Fruit fly (Drosophila melanogaster) whole organism, embryonic: Measurements from ENCODE around the gene Gr64a.

Source experiments
- Aef1 ChIP-seq: fragments of 200-800 bp; sonication (Bioruptor generic); IDR thresholded peaks from 3 replicates; pipeline ENCODE4 v1.3.6; 2022; ENCODE audit warnings: missing biosample characterization, missing genetic modification characterization
- CG10431 ChIP-seq: fragments of 200-800 bp; sonication (Bioruptor generic); optimal IDR thresholded peaks from 3 replicates; lab custom pipeline; 2018; ENCODE audit warnings: missing biosample characterization, mild to moderate bottlenecking, missing genetic modification characterization
- CG10462 ChIP-seq: fragments of 200-800 bp; sonication (Bioruptor generic); optimal IDR thresholded peaks from 2 replicates; lab custom pipeline; 2016; ENCODE audit warnings: missing biosample characterization, missing genetic modification characterization
- CG12659 ChIP-seq: fragments of 200-800 bp; sonication (Bioruptor generic); optimal IDR thresholded peaks from 3 replicates; lab custom pipeline; 2017; ENCODE audit warnings: mild to moderate bottlenecking, missing biosample characterization, missing genetic modification reagents, missing genetic modification characterization
- CG12769 ChIP-seq: fragments of 200-800 bp; sonication (Bioruptor generic); optimal IDR thresholded peaks from 2 replicates; lab custom pipeline; 2019; ENCODE audit warnings: missing biosample characterization, mild to moderate bottlenecking, missing genetic modification characterization, moderate library complexity
- CG13894 ChIP-seq: fragments of 200-800 bp; sonication (Bioruptor generic); optimal IDR thresholded peaks from 3 replicates; lab custom pipeline; 2018; ENCODE audit warnings: missing biosample characterization, mild to moderate bottlenecking, missing genetic modification characterization, moderate library complexity
- CG14014 ChIP-seq: fragments of 200-800 bp; sonication (Bioruptor generic); IDR thresholded peaks from 2 replicates; pipeline ENCODE4 v1.3.6; 2022; ENCODE audit warnings: missing biosample characterization, missing genetic modification characterization
- CG14710 ChIP-seq: fragments of 200-800 bp; sonication (Bioruptor generic); optimal IDR thresholded peaks from 3 replicates; lab custom pipeline; 2019; ENCODE audit warnings: missing biosample characterization, mild to moderate bottlenecking, missing genetic modification characterization, moderate library complexity
- CG14860 ChIP-seq: fragments of 200-800 bp; sonication (Bioruptor generic); IDR thresholded peaks from 3 replicates; pipeline ENCODE4 v1.3.6; 2022; ENCODE audit warnings: missing biosample characterization, missing genetic modification characterization; ENCODE audit not compliant: partially characterized antibody
- CG15601 ChIP-seq: fragments of 200-800 bp; sonication (Bioruptor generic); optimal IDR thresholded peaks from 3 replicates; lab custom pipeline; 2019; ENCODE audit warnings: missing biosample characterization, mild to moderate bottlenecking, missing genetic modification characterization, moderate library complexity
- CG17802 ChIP-seq: fragments of 200-800 bp; sonication (Bioruptor generic); optimal IDR thresholded peaks from 2 replicates; lab custom pipeline; 2018; ENCODE audit warnings: missing biosample characterization, mild to moderate bottlenecking, missing genetic modification characterization, moderate library complexity
- CG2875 ChIP-seq: fragments of 200-800 bp; sonication (Bioruptor generic); optimal IDR thresholded peaks from 2 replicates; lab custom pipeline; 2017; ENCODE audit warnings: missing biosample characterization, mild to moderate bottlenecking, missing genetic modification characterization, missing genetic modification reagents
- CG3163 ChIP-seq: fragments of 200-800 bp; sonication (Bioruptor generic); optimal IDR thresholded peaks from 3 replicates; lab custom pipeline; 2016; ENCODE audit warnings: missing biosample characterization, missing genetic modification characterization
- CG32532 ChIP-seq: fragments of 200-800 bp; sonication (Bioruptor generic); IDR thresholded peaks from 2 replicates; pipeline ENCODE4 v1.3.6; 2022; ENCODE audit warnings: missing biosample characterization, missing genetic modification characterization
- CG4360 ChIP-seq: fragments of 200-800 bp; sonication (Bioruptor generic); IDR thresholded peaks from 2 replicates; pipeline ENCODE4 v1.3.6; 2022; ENCODE audit warnings: missing biosample characterization, missing genetic modification characterization
- CG4617 ChIP-seq: fragments of 200-800 bp; sonication (Bioruptor generic); optimal IDR thresholded peaks from 3 replicates; lab custom pipeline; 2016; ENCODE audit warnings: missing biosample characterization, missing genetic modification characterization, borderline replicate concordance
- CG6689 ChIP-seq: fragments of 200-800 bp; sonication (Bioruptor generic); IDR thresholded peaks from 2 replicates; pipeline ENCODE4 v1.3.6; 2022; ENCODE audit warnings: missing biosample characterization, missing genetic modification characterization
- CG9609 ChIP-seq: fragments of 200-800 bp; sonication (Bioruptor generic); optimal IDR thresholded peaks from 3 replicates; lab custom pipeline; 2016; ENCODE audit warnings: missing biosample characterization, missing genetic modification characterization
- CG9817 ChIP-seq: fragments of 200-800 bp; sonication (Bioruptor generic); optimal IDR thresholded peaks from 2 replicates; lab custom pipeline; 2018; ENCODE audit warnings: missing biosample characterization, mild to moderate bottlenecking, missing genetic modification characterization, moderate library complexity
- Deaf1 ChIP-seq: fragments of 200-800 bp; optimal IDR thresholded peaks from 3 replicates; lab custom pipeline; 2019; ENCODE audit warnings: missing biosample characterization, mild to moderate bottlenecking, missing genetic modification characterization, moderate library complexity
- Dip2 ChIP-seq: fragments of 200-800 bp; sonication (Bioruptor generic); IDR thresholded peaks from 2 replicates; pipeline ENCODE4 v1.3.6; 2022; ENCODE audit warnings: missing biosample characterization, missing genetic modification characterization
- Dref ChIP-seq: fragments of 200-800 bp; sonication (Bioruptor generic); IDR thresholded peaks from 2 replicates; pipeline ENCODE4 v1.3.6; 2022; ENCODE audit warnings: missing biosample characterization, missing genetic modification characterization
- Elba2 ChIP-seq: fragments of 200-800 bp; sonication (Bioruptor generic); optimal IDR thresholded peaks from 3 replicates; lab custom pipeline; 2016; ENCODE audit warnings: missing biosample characterization, missing genetic modification characterization
- HLH4C ChIP-seq: fragments of 200-800 bp; sonication (Bioruptor generic); IDR thresholded peaks from 3 replicates; pipeline ENCODE4 v1.3.6; 2022; ENCODE audit warnings: missing biosample characterization, missing genetic modification characterization; ENCODE audit not compliant: partially characterized antibody
- HLHmδ ChIP-seq: fragments of 200-800 bp; sonication (Bioruptor generic); optimal IDR thresholded peaks from 2 replicates; lab custom pipeline; 2018; ENCODE audit warnings: missing biosample characterization, mild to moderate bottlenecking, missing genetic modification characterization, moderate library complexity
- HmgD ChIP-seq: fragments of 200-800 bp; sonication (Bioruptor generic); optimal IDR thresholded peaks from 3 replicates; lab custom pipeline; 2016; ENCODE audit warnings: missing biosample characterization, missing genetic modification characterization
- Neu2 ChIP-seq: fragments of 200-800 bp; sonication (Bioruptor generic); optimal IDR thresholded peaks from 3 replicates; lab custom pipeline; 2016; ENCODE audit warnings: missing biosample characterization, missing genetic modification characterization, borderline replicate concordance
- Ssrp ChIP-seq: fragments of 200-800 bp; sonication (Bioruptor generic); optimal IDR thresholded peaks from 2 replicates; lab custom pipeline; 2018; ENCODE audit warnings: missing biosample characterization, mild to moderate bottlenecking, missing genetic modification characterization, moderate library complexity
- Trl ChIP-seq, 3 experiments: fragments of >200 bp in 2 of 3; fragments of 200-800 bp in 1 of 3; sonication (Bioruptor generic) in 1 of 3; optimal IDR thresholded peaks; 2 replicates in 1 of 3; 3 replicates in 2 of 3; lab custom pipeline; 2016 to 2017; ENCODE audit warnings: missing biosample characterization in 1 of 3, missing genetic modification characterization in 1 of 3
- ap ChIP-seq: fragments of 200-800 bp; sonication (Bioruptor generic); IDR thresholded peaks from 2 replicates; pipeline ENCODE4 v1.3.6; 2022; ENCODE audit warnings: missing biosample characterization, missing genetic modification characterization
- bab2 ChIP-seq: fragments of 200-800 bp; sonication (Bioruptor generic); optimal IDR thresholded peaks from 2 replicates; lab custom pipeline; 2016; ENCODE audit warnings: missing biosample characterization, missing genetic modification characterization
- crol ChIP-seq: fragments of 200-800 bp; sonication (Bioruptor generic); IDR thresholded peaks from 2 replicates; pipeline ENCODE4 v1.3.6; 2022; ENCODE audit warnings: missing biosample characterization, missing genetic modification characterization
- gcm ChIP-seq: fragments of 200-800 bp; sonication (Bioruptor generic); optimal IDR thresholded peaks from 2 replicates; lab custom pipeline; 2019; ENCODE audit warnings: missing biosample characterization, mild to moderate bottlenecking, missing genetic modification characterization, moderate library complexity
- grau ChIP-seq: fragments of 200-800 bp; optimal IDR thresholded peaks from 3 replicates; lab custom pipeline; 2019; ENCODE audit warnings: missing biosample characterization, mild to moderate bottlenecking, missing genetic modification characterization, moderate library complexity
- kah ChIP-seq: fragments of 200-800 bp; sonication (Bioruptor generic); optimal IDR thresholded peaks from 2 replicates; lab custom pipeline; 2018; ENCODE audit warnings: missing biosample characterization, mild to moderate bottlenecking, missing genetic modification characterization
- mld ChIP-seq: fragments of 200-800 bp; sonication (Bioruptor generic); IDR thresholded peaks from 3 replicates; pipeline ENCODE4 v1.3.6; 2022; ENCODE audit warnings: missing biosample characterization, missing genetic modification characterization; ENCODE audit not compliant: partially characterized antibody
- nau ChIP-seq: fragments of 200-800 bp; sonication (Bioruptor generic); optimal IDR thresholded peaks from 3 replicates; lab custom pipeline; 2017; ENCODE audit warnings: missing biosample characterization, mild to moderate bottlenecking, missing genetic modification characterization, missing genetic modification reagents
- pb ChIP-seq: fragments of 200-800 bp; sonication (Bioruptor generic); optimal IDR thresholded peaks from 3 replicates; lab custom pipeline; 2016; ENCODE audit warnings: missing biosample characterization, missing genetic modification characterization
- repo ChIP-seq: fragments of 200-800 bp; sonication (Bioruptor generic); optimal IDR thresholded peaks from 2 replicates; lab custom pipeline; 2016; ENCODE audit warnings: missing biosample characterization, missing genetic modification characterization
- scrt ChIP-seq: fragments of 200-800 bp; sonication (Bioruptor generic); optimal IDR thresholded peaks from 2 replicates; lab custom pipeline; 2018; ENCODE audit warnings: missing biosample characterization, mild to moderate bottlenecking, missing genetic modification characterization, moderate library complexity
- sna ChIP-seq: fragments of 200-800 bp; sonication (Bioruptor generic); IDR thresholded peaks from 2 replicates; pipeline ENCODE4 v1.3.6; 2022; ENCODE audit warnings: missing biosample characterization, missing genetic modification characterization; ENCODE audit not compliant: partially characterized antibody
- sqz ChIP-seq: fragments of 200-800 bp; sonication (Bioruptor generic); optimal IDR thresholded peaks from 3 replicates; lab custom pipeline; 2018; ENCODE audit warnings: missing biosample characterization, mild to moderate bottlenecking, missing genetic modification characterization
- ssp ChIP-seq: fragments of 200-800 bp; sonication (Bioruptor generic); IDR thresholded peaks from 2 replicates; pipeline ENCODE4 v1.3.6; 2022; ENCODE audit warnings: missing biosample characterization, missing genetic modification characterization
- yki ChIP-seq: fragments of >200 bp; optimal IDR thresholded peaks from 3 replicates; lab custom pipeline; 2018

The Gr64a gene

DNA sequence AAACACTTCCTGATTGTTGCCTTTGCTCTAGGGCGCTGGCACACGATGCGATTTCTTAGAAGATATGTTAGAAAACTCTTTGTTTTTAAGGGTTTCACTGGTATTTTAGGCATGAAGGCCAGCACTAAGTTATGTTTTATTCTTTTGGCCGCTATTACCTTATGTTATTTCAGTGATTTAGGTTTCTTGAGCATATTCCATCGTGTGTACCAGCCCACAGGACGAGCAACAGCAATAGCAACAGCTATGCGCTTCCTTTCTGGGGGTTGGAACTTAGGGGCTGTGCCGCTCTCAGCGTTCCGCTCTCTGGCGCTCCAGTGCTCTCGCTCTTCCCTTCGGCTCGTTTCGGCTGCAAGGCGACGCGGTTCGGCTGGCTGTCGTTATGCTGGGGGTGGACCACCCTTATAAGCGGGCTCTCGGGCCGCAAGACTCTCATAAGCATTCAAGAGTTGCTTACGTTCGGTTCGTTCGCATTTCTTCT, 43.1 kb upstream of the Gr64a start, which contains the start of gene scrt (continued):
- TF ChIP-seq CG9609 (GFP tag; lab: Kevin White, UChicago) (peak; percentile 21), CG14860 (GFP tag; lab: Robert Waterston, UW) (no peak; the same call in 2 of the 3 replicates), pb (GFP tag; lab: Kevin White, UChicago) (no peak), CG10462 (no peak), CG4360 (GFP tag; lab: Robert Waterston, UW) (no peak), CG12659 (peak; percentile 35), sna (GFP tag; lab: Robert Waterston, UW) (peak; percentile 66), CG2875 (GFP tag; lab: Kevin White, UChicago) (no peak), CG14014 (GFP tag; lab: Robert Waterston, UW) (no peak), ap (GFP tag; lab: Robert Waterston, UW) (no peak), HmgD (peak; percentile 18), nau (GFP tag; lab: Kevin White, UChicago) (no peak), Dip2 (no peak), Ssrp (peak; percentile 48), mld (no peak), CG4617 (GFP tag; lab: Kevin White, UChicago) (no peak), gcm (no peak), Elba2 (GFP tag; lab: Kevin White, UChicago) (no peak), CG9817 (peak; percentile 11), yki (peak; percentile 51), HLH4C (peak; percentile 59), CG6689 (no peak), Neu2 (no peak), bab2 (GFP tag; lab: Kevin White, UChicago) (peak; percentile 5), CG10431 (no peak), HLHmδ (no peak), CG3163 (GFP tag; lab: Kevin White, UChicago) (peak; percentile 7), CG15601 (tag; lab: Kevin White, UChicago) (peak; percentile 51), repo (no peak)

dm6 chr3L:3995554-3995953, 31.0 kb upstream of the Gr64a start:
- TF ChIP-seq CG32532 (GFP tag; lab: Robert Waterston, UW) (0 out of 2 replicates have a peak, but pooled peaks have one; percentile 11), Aef1 (GFP tag; lab: Robert Waterston, UW) (no peak), scrt (GFP tag; lab: Kevin White, UChicago) (peak; percentile 83), ssp (GFP tag; lab: Robert Waterston, UW) (no peak), CG13894 (tag; lab: Kevin White, UChicago) (peak; percentile 88), grau (tag; lab: Kevin White, UChicago) (no peak), sqz (GFP tag; lab: Kevin White, UChicago) (peak; percentile 59), Dref (GFP tag; lab: Robert Waterston, UW) (0 out of 2 replicates have a peak, but pooled peaks have one; percentile 31), CG14710 (tag; lab: Kevin White, UChicago) (no peak), Trl (optimal IDR thresholded peaks at IDR 0.05; lab: Kevin White, UChicago) (no peak), Trl (GFP tag; optimal IDR thresholded peaks at IDR 0.05; lab: Kevin White, UChicago) (no peak), kah (GFP tag; lab: Kevin White, UChicago) (no peak), CG17802 (tag; lab: Kevin White, UChicago) (no peak), CG12769 (tag; lab: Kevin White, UChicago) (no peak), Deaf1 (no peak), crol (peak; percentile 52)
